Worm (Caenorhabditis elegans): ENCODE data around the gene ZK1290.14.

Gene ZK1290.14

ce11 chrII:7525458-7525857, 29.9 kb downstream of the ZK1290.14 start, which contains the start of the genes ZK1290.7 and rnh-1.1:
TSS of gene ZK1290.7 (minus strand) at chrII:7525558.
TSS of gene rnh-1.1 (plus strand) at chrII:7525738.
- no peak for TF ChIP-seq mls-2 (tag; optimal IDR thresholded peaks at IDR 0.05)
- no peak for TF ChIP-seq nhr-2 (tag; optimal IDR thresholded peaks at IDR 0.05)
- TF ChIP-seq lin-13 (tag; optimal IDR thresholded peaks at IDR 0.05): no peak
- TF ChIP-seq lsy-2 (tag; optimal IDR thresholded peaks at IDR 0.05): no peak

ce11 chrII:7523281-7523680, 32.1 kb downstream of the ZK1290.14 start, which contains the start of gene ZK1290.15:
TSS of gene ZK1290.15 (plus strand) at chrII:7523581.
- TF ChIP-seq sem-2 (GFP tag; optimal IDR thresholded peaks at IDR 0.05): no peak

- TF ChIP-seq sem-2 (GFP tag; optimal IDR thresholded peaks at IDR 0.05) (no peak), mep-1 (tag; optimal IDR thresholded peaks at IDR 0.05) (no peak), elt-3 (tag; optimal IDR thresholded peaks at IDR 0.05) (no peak), nhr-28 (tag; optimal IDR thresholded peaks at IDR 0.05) (no peak), ceh-43 (GFP tag; optimal IDR thresholded peaks at IDR 0.05) (no peak), zip-8 (tag; optimal IDR thresholded peaks at IDR 0.05) (no peak), unc-62 (GFP tag; optimal IDR thresholded peaks at IDR 0.05) (no peak), mls-2 (tag; optimal IDR thresholded peaks at IDR 0.05) (no peak), unc-120 (tag; optimal IDR thresholded peaks at IDR 0.05; ENCODE audit: poor library complexity, severe bottlenecking) (no peak), ham-2 (GFP tag; optimal IDR thresholded peaks at IDR 0.05) (no peak), nhr-76 (tag; optimal IDR thresholded peaks at IDR 0.05) (no peak), ces-1 (GFP tag; optimal IDR thresholded peaks at IDR 0.05) (no peak), flh-1 (GFP tag; optimal IDR thresholded peaks at IDR 0.05) (no peak), sptf-1 (tag; optimal IDR thresholded peaks at IDR 0.05) (no peak), cnd-1 (tag; optimal IDR thresholded peaks at IDR 0.05) (no peak), M03D4.4 (tag; optimal IDR thresholded peaks at IDR 0.05) (no peak), drap-1 (GFP tag; optimal IDR thresholded peaks at IDR 0.05) (no peak), ceh-39 (tag; optimal IDR thresholded peaks at IDR 0.05) (no peak)
Measured at ce11 chrII:7521420-7521819, 34.0 kb downstream of the ZK1290.14 start.

- TF ChIP-seq ceh-83 (GFP tag; optimal IDR thresholded peaks at IDR 0.05) (no peak), bed-3 (GFP tag; optimal IDR thresholded peaks at IDR 0.05) (no peak), lin-13 (tag; optimal IDR thresholded peaks at IDR 0.05) (no peak), hlh-1 (tag; optimal IDR thresholded peaks at IDR 0.05) (no peak), mab-5 (tag; optimal IDR thresholded peaks at IDR 0.05) (no peak), pha-4 (tag; optimal IDR thresholded peaks at IDR 0.05) (no peak), mep-1 (tag; optimal IDR thresholded peaks at IDR 0.05) (no peak), nhr-28 (tag; optimal IDR thresholded peaks at IDR 0.05) (no peak), ceh-43 (GFP tag; optimal IDR thresholded peaks at IDR 0.05) (no peak), unc-62 (GFP tag; optimal IDR thresholded peaks at IDR 0.05) (no peak), ceh-39 (tag; optimal IDR thresholded peaks at IDR 0.05) (no peak)
Measured at ce11 chrII:7519221-7519620, 36.2 kb downstream of the ZK1290.14 start, which contains the start of gene glb-9. TSS of gene glb-9 (minus strand) at chrII:7519321.

- TF ChIP-seq nhr-28 (tag; optimal IDR thresholded peaks at IDR 0.05) (no peak), nhr-237 (tag; optimal IDR thresholded peaks at IDR 0.05) (no peak), bed-3 (GFP tag; optimal IDR thresholded peaks at IDR 0.05) (no peak), nhr-12 (tag; optimal IDR thresholded peaks at IDR 0.05) (no peak), ztf-11 (tag; optimal IDR thresholded peaks at IDR 0.05) (no peak), hlh-1 (tag; optimal IDR thresholded peaks at IDR 0.05) (no peak), unc-62 (GFP tag; optimal IDR thresholded peaks at IDR 0.05) (no peak), ceh-43 (GFP tag; optimal IDR thresholded peaks at IDR 0.05) (no peak), cnd-1 (tag; optimal IDR thresholded peaks at IDR 0.05) (no peak), unc-120 (tag; optimal IDR thresholded peaks at IDR 0.05; ENCODE audit: poor library complexity, severe bottlenecking) (no peak), zip-8 (tag; optimal IDR thresholded peaks at IDR 0.05) (no peak), ceh-39 (tag; optimal IDR thresholded peaks at IDR 0.05) (no peak), M03D4.4 (tag; optimal IDR thresholded peaks at IDR 0.05) (no peak), lin-32 (GFP tag; optimal IDR thresholded peaks at IDR 0.05) (no peak), drap-1 (GFP tag; optimal IDR thresholded peaks at IDR 0.05) (no peak), snpc-4 (tag; optimal IDR thresholded peaks at IDR 0.05) (no peak), unc-39 (tag; optimal IDR thresholded peaks at IDR 0.05) (no peak)
Measured at ce11 chrII:7505005-7505404, 50.4 kb downstream of the ZK1290.14 start, which contains the start of gene C28F5.1. TSS of gene C28F5.1 (plus strand) at chrII:7505305.
